Worm (Caenorhabditis elegans) whole organism, L4 larva: ENCODE measurements around the gene msp-63.

Experiments used
- aha-1 ChIP-seq: fragments of 150-350 bp; peaks from one replicate; lab custom pipeline; 2014; ENCODE audit warnings: missing biosample characterization, missing genetic modification characterization
- cey-2 ChIP-seq: sonication (generic microtip); optimal IDR thresholded peaks from 3 replicates; lab custom pipeline; 2017; ENCODE audit warnings: missing genetic modification characterization, mild to moderate bottlenecking, missing compliant biosample characterization, antibody characterized with exemption, borderline replicate concordance; ENCODE audit not compliant: insufficient read depth
- hif-1 ChIP-seq, 2 experiments: sonication (generic microtip); optimal IDR thresholded peaks; 2 replicates each; lab custom pipeline; 2016 to 2017; ENCODE audit warnings: missing compliant biosample characterization in 2 of 2, missing genetic modification characterization in 2 of 2, missing genetic modification reagents in 2 of 2, missing genotype in 2 of 2, mild to moderate bottlenecking in 1 of 2

- TF ChIP-seq cey-2 (no peak), hif-1 (tag; optimal IDR thresholded peaks at IDR 0.05; lab: Kevin White, UChicago) (no peak), aha-1 (tag; lab: Kevin White, UChicago) (no peak)
These were observed 13.0 kb upstream of the msp-63 start, which contains the start of the genes msp-64 and ZK1248.5 for ce11 chrII:5810230-5810629.
